Worm (Caenorhabditis elegans) whole organism, L4 larva: ENCODE data around the gene F22F7.8.

Source experiments
- F26F4.8 ChIP-seq: fragments of 200-800 bp; sonication (Bioruptor generic); conservative IDR thresholded peaks from 2 replicates; pipeline ENCODE4 v1.3.6; 2022; ENCODE audit warnings: missing genetic modification characterization, missing compliant biosample characterization
- F44E2.7 ChIP-seq: fragments of 200-800 bp; sonication (Bioruptor generic); IDR thresholded peaks from 2 replicates; pipeline ENCODE4 v2.1.2; 2022; ENCODE audit warnings: missing genetic modification characterization, missing compliant biosample characterization
- ZK546.5 ChIP-seq, 2 experiments: sonication (generic microtip); optimal IDR thresholded peaks; 2 replicates each; lab custom pipeline; 2017; ENCODE audit warnings: missing biosample characterization in 2 of 2, missing genetic modification characterization in 2 of 2
- aha-1 ChIP-seq: fragments of 150-350 bp; peaks from one replicate; lab custom pipeline; 2014; ENCODE audit warnings: missing biosample characterization, missing genetic modification characterization
- arid-1 ChIP-seq: fragments of 200-800 bp; sonication (Bioruptor generic); conservative IDR thresholded peaks from 2 replicates; pipeline ENCODE4 v1.3.6; 2022; ENCODE audit warnings: missing genetic modification reagents, missing genetic modification characterization, missing compliant biosample characterization
- ceh-44 ChIP-seq: fragments of 200-800 bp; sonication (Bioruptor generic); IDR thresholded peaks from 2 replicates; pipeline ENCODE4 v1.3.6; 2022; ENCODE audit warnings: missing genetic modification reagents, missing genetic modification characterization, missing compliant biosample characterization
- ceh-82 ChIP-seq: sonication (generic microtip); optimal IDR thresholded peaks from 2 replicates; lab custom pipeline; 2017; ENCODE audit warnings: missing biosample characterization, missing genetic modification characterization
- dmd-6 ChIP-seq: fragments of 200-800 bp; sonication (Bioruptor generic); IDR thresholded peaks from 2 replicates; pipeline ENCODE4 v1.3.6; 2022; ENCODE audit warnings: missing genetic modification reagents, missing genetic modification characterization, missing compliant biosample characterization
- fkh-10 ChIP-seq: fragments of 150-350 bp; optimal IDR thresholded peaks from 2 replicates; lab custom pipeline; 2014; ENCODE audit warnings: missing biosample characterization, missing genetic modification reagents, missing genetic modification characterization
- fos-1 ChIP-seq: fragments of 150-350 bp; optimal IDR thresholded peaks from 2 replicates; lab custom pipeline; 2014; ENCODE audit warnings: missing biosample characterization, missing genetic modification characterization
- hlh-11 ChIP-seq: fragments of 200-800 bp; sonication (Bioruptor generic); optimal IDR thresholded peaks from 2 replicates; lab custom pipeline; 2018; ENCODE audit warnings: mild to moderate bottlenecking, missing genetic modification characterization, missing compliant biosample characterization
- hlh-30 ChIP-seq: sonication (generic microtip); optimal IDR thresholded peaks from 2 replicates; lab custom pipeline; 2017; ENCODE audit warnings: antibody characterized with exemption, mild to moderate bottlenecking, missing genetic modification characterization, missing compliant biosample characterization; ENCODE audit not compliant: insufficient read depth
- lin-38 ChIP-seq: fragments of 200-800 bp; sonication (Bioruptor generic); IDR thresholded peaks from 2 replicates; pipeline ENCODE4 v1.3.6; 2022; ENCODE audit warnings: missing genetic modification reagents, missing genetic modification characterization, missing compliant biosample characterization
- mdt-29 ChIP-seq: fragments of 200-800 bp; sonication (Bioruptor generic); IDR thresholded peaks from 2 replicates; pipeline ENCODE4 v1.3.6; 2022; ENCODE audit warnings: missing genetic modification reagents, missing genetic modification characterization, missing compliant biosample characterization
- mep-1 ChIP-seq: fragments of 150-350 bp; sonication (generic microtip); optimal IDR thresholded peaks from 3 replicates; lab custom pipeline; 2014; ENCODE audit warnings: missing biosample characterization, missing genetic modification characterization
- mxl-3 ChIP-seq: fragments of 200-800 bp; sonication (Bioruptor generic); optimal IDR thresholded peaks from 2 replicates; lab custom pipeline; 2018; ENCODE audit warnings: mild to moderate bottlenecking, missing genetic modification characterization, missing compliant biosample characterization
- nhr-11 ChIP-seq: fragments of 150-350 bp; optimal IDR thresholded peaks from 2 replicates; lab custom pipeline; 2014; ENCODE audit warnings: missing biosample characterization, missing genetic modification characterization
- nhr-25 ChIP-seq: sonication (generic microtip); optimal IDR thresholded peaks from 2 replicates; lab custom pipeline; 2017; ENCODE audit warnings: missing genetic modification characterization, mild to moderate bottlenecking, missing compliant biosample characterization, antibody characterized with exemption, moderate library complexity, borderline replicate concordance; ENCODE audit not compliant: insufficient read depth
- snpc-1.2 ChIP-seq: fragments of 200-800 bp; sonication (Bioruptor generic); IDR thresholded peaks from 2 replicates; pipeline ENCODE4 v1.3.6; 2022; ENCODE audit warnings: missing genetic modification reagents, missing genetic modification characterization, missing compliant biosample characterization
- unc-130 ChIP-seq: sonication (generic microtip); optimal IDR thresholded peaks from 2 replicates; lab custom pipeline; 2016; ENCODE audit warnings: missing genetic modification reagents, missing genetic modification characterization, missing compliant biosample characterization
- vab-7 ChIP-seq: fragments of 200-800 bp; sonication (Bioruptor generic); IDR thresholded peaks from 2 replicates; pipeline ENCODE4 v1.3.6; 2022; ENCODE audit warnings: missing genetic modification reagents, missing genetic modification characterization, missing compliant biosample characterization
- zip-2 ChIP-seq: fragments of 150-350 bp; optimal IDR thresholded peaks from 2 replicates; lab custom pipeline; 2014; ENCODE audit warnings: missing biosample characterization, missing genetic modification characterization

Gene F22F7.8

ce11 chrV:2081894-2082293 is 39.9 kb downstream of the F22F7.8 start:
- TF ChIP-seq unc-130 (GFP tag; lab: Kevin White, UChicago) (no peak), fos-1 (tag; lab: Kevin White, UChicago) (no peak), mdt-29 (no peak), lin-38 (GFP tag; lab: Robert Waterston, UW) (no peak), mep-1 (no peak), ceh-82 (tag; lab: Kevin White, UChicago) (no peak)

- TF ChIP-seq vab-7 (GFP tag; lab: Robert Waterston, UW) (no peak), aha-1 (tag; lab: Kevin White, UChicago) (peak; percentile 68)
These were observed 40.5 kb downstream of the F22F7.8 start for ce11 chrV:2081269-2081668.

ce11 chrV:2076043-2076442 is 45.7 kb downstream of the F22F7.8 start:
- TF ChIP-seq arid-1: no peak
- TF ChIP-seq nhr-11: peak; percentile 43
- no peak for TF ChIP-seq aha-1 (tag; lab: Kevin White, UChicago)
- no peak for TF ChIP-seq zip-2
- TF ChIP-seq snpc-1.2: no peak
- TF ChIP-seq ZK546.5 (tag; optimal IDR thresholded peaks at IDR 0.05; lab: Kevin White, UChicago): no peak
- no peak for TF ChIP-seq ceh-44
- peak; percentile 73 for TF ChIP-seq hlh-11 (tag; lab: Kevin White, UChicago)
- TF ChIP-seq F44E2.7 (GFP tag; lab: Robert Waterston, UW): no peak
- no peak for TF ChIP-seq nhr-25 (tag; lab: Kevin White, UChicago)
- TF ChIP-seq mxl-3 (GFP tag; lab: Kevin White, UChicago): peak; percentile 32
- TF ChIP-seq fkh-10 (GFP tag; lab: Kevin White, UChicago): no peak
- peak; percentile 20; the same call in 1 of the 2 replicates for TF ChIP-seq dmd-6 (GFP tag; lab: Robert Waterston, UW)
- TF ChIP-seq hlh-30: peak; percentile 54
- TF ChIP-seq ceh-82 (tag; lab: Kevin White, UChicago): no peak
- TF ChIP-seq F26F4.8 (GFP tag; lab: Robert Waterston, UW): no peak

ce11 chrV:2072807-2073206 is 49.0 kb downstream of the F22F7.8 start, which contains the start of gene Y40B10A.9:
Gene Y40B10A.9, minus strand, starts transcription at chrV:2072907.
- no peak for TF ChIP-seq ceh-44
